Fruit fly (Drosophila melanogaster) whole organism, embryonic: ENCODE data around the gene CG6878.

Experiments
- Atf3 ChIP-seq: fragments of 200-800 bp; sonication (Bioruptor generic); optimal IDR thresholded peaks from 3 replicates; lab custom pipeline; 2016; ENCODE audit warnings: missing biosample characterization, missing genetic modification characterization
- Bgb ChIP-seq: fragments of 200-800 bp; sonication (Bioruptor generic); IDR thresholded peaks from 2 replicates; pipeline ENCODE4 v1.3.6; 2022; ENCODE audit warnings: missing biosample characterization, missing genetic modification characterization; ENCODE audit not compliant: partially characterized antibody
- BtbVII ChIP-seq: fragments of 200-800 bp; sonication (Bioruptor generic); optimal IDR thresholded peaks from 3 replicates; lab custom pipeline; 2017; ENCODE audit warnings: missing biosample characterization, mild to moderate bottlenecking, missing genetic modification characterization
- C15 ChIP-seq: fragments of 200-800 bp; sonication (Bioruptor generic); IDR thresholded peaks from 3 replicates; pipeline ENCODE4 v1.3.6; 2022; ENCODE audit warnings: missing biosample characterization, missing genetic modification characterization
- CG10147 ChIP-seq: fragments of 200-800 bp; sonication (Bioruptor generic); optimal IDR thresholded peaks from 2 replicates; lab custom pipeline; 2019; ENCODE audit warnings: missing biosample characterization, mild to moderate bottlenecking, missing genetic modification characterization, moderate library complexity
- CG12659 ChIP-seq: fragments of 200-800 bp; sonication (Bioruptor generic); optimal IDR thresholded peaks from 3 replicates; lab custom pipeline; 2017; ENCODE audit warnings: mild to moderate bottlenecking, missing biosample characterization, missing genetic modification reagents, missing genetic modification characterization
- CG15011 ChIP-seq: fragments of 200-800 bp; sonication (Bioruptor generic); optimal IDR thresholded peaks from 3 replicates; lab custom pipeline; 2018; ENCODE audit warnings: missing biosample characterization, mild to moderate bottlenecking, missing genetic modification characterization
- CG1529 ChIP-seq: fragments of 200-800 bp; sonication (Bioruptor generic); optimal IDR thresholded peaks from 3 replicates; lab custom pipeline; 2018; ENCODE audit warnings: missing biosample characterization, missing genetic modification characterization
- CG15601 ChIP-seq: fragments of 200-800 bp; sonication (Bioruptor generic); optimal IDR thresholded peaks from 3 replicates; lab custom pipeline; 2019; ENCODE audit warnings: missing biosample characterization, mild to moderate bottlenecking, missing genetic modification characterization, moderate library complexity
- CG17328 ChIP-seq: fragments of 200-800 bp; sonication (Bioruptor generic); IDR thresholded peaks from 2 replicates; pipeline ENCODE4 v1.3.6; 2022; ENCODE audit warnings: missing biosample characterization, missing genetic modification characterization
- CG17385 ChIP-seq: fragments of 200-800 bp; sonication (Bioruptor generic); optimal IDR thresholded peaks from 3 replicates; lab custom pipeline; 2018; ENCODE audit warnings: missing biosample characterization, mild to moderate bottlenecking, missing genetic modification characterization
- CG18599 ChIP-seq: fragments of 200-800 bp; sonication (Bioruptor generic); optimal IDR thresholded peaks from 3 replicates; lab custom pipeline; 2017; ENCODE audit warnings: missing biosample characterization, missing genetic modification characterization, mild to moderate bottlenecking, moderate library complexity, missing genetic modification reagents
- CG2116 ChIP-seq: fragments of 200-800 bp; sonication (Bioruptor generic); optimal IDR thresholded peaks from 3 replicates; lab custom pipeline; 2018; ENCODE audit warnings: missing biosample characterization, mild to moderate bottlenecking, missing genetic modification characterization
- CG2199 ChIP-seq: fragments of 200-800 bp; sonication (Bioruptor generic); IDR thresholded peaks from 3 replicates; pipeline ENCODE4 v1.3.6; 2022; ENCODE audit warnings: missing biosample characterization, missing genetic modification characterization
- CG2889 ChIP-seq: fragments of 200-800 bp; sonication (Bioruptor generic); IDR thresholded peaks from 3 replicates; pipeline ENCODE4 v1.3.6; 2022; ENCODE audit warnings: missing biosample characterization, missing genetic modification characterization
- CG30020 ChIP-seq: fragments of 200-800 bp; optimal IDR thresholded peaks from 2 replicates; lab custom pipeline; 2019; ENCODE audit warnings: missing biosample characterization, mild to moderate bottlenecking, missing genetic modification characterization, moderate library complexity
- CG31224 ChIP-seq: fragments of 200-800 bp; sonication (Bioruptor generic); IDR thresholded peaks from 2 replicates; pipeline ENCODE4 v1.3.6; 2022; ENCODE audit warnings: missing biosample characterization, missing genetic modification characterization
- CG32532 ChIP-seq: fragments of 200-800 bp; sonication (Bioruptor generic); IDR thresholded peaks from 2 replicates; pipeline ENCODE4 v1.3.6; 2022; ENCODE audit warnings: missing biosample characterization, missing genetic modification characterization
- CG4617 ChIP-seq: fragments of 200-800 bp; sonication (Bioruptor generic); optimal IDR thresholded peaks from 3 replicates; lab custom pipeline; 2016; ENCODE audit warnings: missing biosample characterization, missing genetic modification characterization, borderline replicate concordance
- CG5180 ChIP-seq: fragments of 200-800 bp; sonication (Bioruptor generic); optimal IDR thresholded peaks from 3 replicates; lab custom pipeline; 2017; ENCODE audit warnings: missing biosample characterization, missing genetic modification characterization, mild to moderate bottlenecking, moderate library complexity, missing genetic modification reagents
- CG8359 ChIP-seq: fragments of 200-800 bp; sonication (Bioruptor generic); optimal IDR thresholded peaks from 2 replicates; lab custom pipeline; 2017; ENCODE audit warnings: missing biosample characterization, mild to moderate bottlenecking, missing genetic modification characterization, borderline replicate concordance
- CG9437 ChIP-seq: fragments of 200-800 bp; sonication (Bioruptor generic); optimal IDR thresholded peaks from 2 replicates; lab custom pipeline; 2018; ENCODE audit warnings: missing biosample characterization, mild to moderate bottlenecking, missing genetic modification characterization
- D19B ChIP-seq: fragments of 200-800 bp; sonication (Bioruptor generic); optimal IDR thresholded peaks from 2 replicates; lab custom pipeline; 2017; ENCODE audit warnings: missing biosample characterization, mild to moderate bottlenecking, missing genetic modification characterization
- Dek ChIP-seq: fragments of 200-800 bp; sonication (Bioruptor generic); optimal IDR thresholded peaks from 3 replicates; lab custom pipeline; 2019; ENCODE audit warnings: missing biosample characterization, mild to moderate bottlenecking, missing genetic modification characterization, moderate library complexity
- Dref ChIP-seq: fragments of 200-800 bp; sonication (Bioruptor generic); IDR thresholded peaks from 2 replicates; pipeline ENCODE4 v1.3.6; 2022; ENCODE audit warnings: missing biosample characterization, missing genetic modification characterization
- Fer1 ChIP-seq: fragments of 200-800 bp; sonication (Bioruptor generic); optimal IDR thresholded peaks from 2 replicates; lab custom pipeline; 2017; ENCODE audit warnings: missing biosample characterization, mild to moderate bottlenecking, missing genetic modification characterization
- HmgZ ChIP-seq: fragments of 200-800 bp; sonication (Bioruptor generic); optimal IDR thresholded peaks from 2 replicates; lab custom pipeline; 2018; ENCODE audit warnings: missing biosample characterization, mild to moderate bottlenecking, missing genetic modification characterization
- NC2α ChIP-seq: fragments of 200-800 bp; sonication (Bioruptor generic); optimal IDR thresholded peaks from 2 replicates; lab custom pipeline; 2016; ENCODE audit warnings: missing biosample characterization, missing genetic modification characterization
- Oli ChIP-seq: fragments of 200-800 bp; sonication (Bioruptor generic); optimal IDR thresholded peaks from 2 replicates; lab custom pipeline; 2018; ENCODE audit warnings: missing biosample characterization, mild to moderate bottlenecking, missing genetic modification characterization, moderate library complexity
- PHDP ChIP-seq: fragments of 200-800 bp; sonication (Bioruptor generic); optimal IDR thresholded peaks from 3 replicates; lab custom pipeline; 2018; ENCODE audit warnings: missing biosample characterization, mild to moderate bottlenecking, missing genetic modification characterization, moderate library complexity
- Trl ChIP-seq, 3 experiments: fragments of >200 bp in 2 of 3; fragments of 200-800 bp in 1 of 3; sonication (Bioruptor generic) in 1 of 3; optimal IDR thresholded peaks; 2 replicates in 1 of 3; 3 replicates in 2 of 3; lab custom pipeline; 2016 to 2017; ENCODE audit warnings: missing biosample characterization in 1 of 3, missing genetic modification characterization in 1 of 3
- YL-1 ChIP-seq: fragments of 200-800 bp; sonication (Bioruptor generic); optimal IDR thresholded peaks from 3 replicates; lab custom pipeline; 2017; ENCODE audit warnings: missing biosample characterization, mild to moderate bottlenecking, missing genetic modification characterization
- ash1 ChIP-seq: fragments of 200-800 bp; sonication (Bioruptor generic); optimal IDR thresholded peaks from 2 replicates; lab custom pipeline; 2018; ENCODE audit warnings: missing biosample characterization, mild to moderate bottlenecking, missing genetic modification characterization
- eve ChIP-seq, 2 experiments: fragments of >200 bp; optimal IDR thresholded peaks; 2 replicates each; lab custom pipeline; 2017; ENCODE audit warnings: missing biosample characterization in 2 of 2, missing genetic modification characterization in 2 of 2
- gcm ChIP-seq: fragments of 200-800 bp; sonication (Bioruptor generic); optimal IDR thresholded peaks from 2 replicates; lab custom pipeline; 2019; ENCODE audit warnings: missing biosample characterization, mild to moderate bottlenecking, missing genetic modification characterization, moderate library complexity
- gro ChIP-seq: fragments of 200-800 bp; sonication (Bioruptor generic); optimal IDR thresholded peaks from 2 replicates; lab custom pipeline; 2016; ENCODE audit warnings: missing biosample characterization, missing genetic modification characterization
- ind ChIP-seq: fragments of 200-800 bp; sonication (Bioruptor generic); optimal IDR thresholded peaks from 3 replicates; lab custom pipeline; 2016; ENCODE audit warnings: missing biosample characterization, missing genetic modification characterization
- jing ChIP-seq: fragments of 200-800 bp; sonication (Bioruptor generic); optimal IDR thresholded peaks from 2 replicates; lab custom pipeline; 2018; ENCODE audit warnings: missing biosample characterization, mild to moderate bottlenecking, missing genetic modification characterization
- klu ChIP-seq: fragments of 200-800 bp; sonication (Bioruptor generic); IDR thresholded peaks from 2 replicates; pipeline ENCODE4 v1.3.6; 2022; ENCODE audit warnings: missing biosample characterization, missing genetic modification characterization
- lbe ChIP-seq: fragments of 200-800 bp; sonication (Bioruptor generic); optimal IDR thresholded peaks from 2 replicates; lab custom pipeline; 2016; ENCODE audit warnings: missing biosample characterization, mild to moderate bottlenecking, missing genetic modification characterization
- nerfin-1 ChIP-seq: fragments of 200-800 bp; sonication (Bioruptor generic); optimal IDR thresholded peaks from 3 replicates; lab custom pipeline; 2019; ENCODE audit warnings: missing biosample characterization, mild to moderate bottlenecking, missing genetic modification characterization, moderate library complexity
- nerfin-2 ChIP-seq: fragments of 200-800 bp; sonication (Bioruptor generic); IDR thresholded peaks from 2 replicates; pipeline ENCODE4 v1.3.6; 2022; ENCODE audit warnings: missing biosample characterization, missing genetic modification characterization; ENCODE audit not compliant: partially characterized antibody
- prd ChIP-seq, 3 experiments: fragments of >200 bp in 2 of 3; fragments of 200-800 bp in 1 of 3; sonication (Bioruptor generic) in 1 of 3; optimal IDR thresholded peaks in 2 of 3; IDR thresholded peaks in 1 of 3; 2 replicates in 2 of 3; 3 replicates in 1 of 3; pipeline versions ENCODE4 v1.3.6 to Lab custom; 2017 to 2022; ENCODE audit warnings: missing biosample characterization in 1 of 3, missing genetic modification characterization in 1 of 3
- pzg ChIP-seq: fragments of 200-800 bp; sonication (Bioruptor generic); optimal IDR thresholded peaks from 3 replicates; lab custom pipeline; 2018; ENCODE audit warnings: missing biosample characterization, mild to moderate bottlenecking, missing genetic modification characterization, moderate library complexity
- rib ChIP-seq: fragments of 200-800 bp; sonication (Bioruptor generic); IDR thresholded peaks from 2 replicates; pipeline ENCODE4 v1.3.6; 2022; ENCODE audit warnings: missing biosample characterization, missing genetic modification characterization
- salm ChIP-seq: fragments of 200-800 bp; sonication (Bioruptor generic); optimal IDR thresholded peaks from 2 replicates; lab custom pipeline; 2018; ENCODE audit warnings: missing biosample characterization, mild to moderate bottlenecking, missing genetic modification characterization
- sens-2 ChIP-seq: fragments of 200-800 bp; sonication (Bioruptor generic); IDR thresholded peaks from 2 replicates; pipeline ENCODE4 v1.3.6; 2022; ENCODE audit warnings: missing biosample characterization, missing genetic modification characterization
- sisA ChIP-seq: fragments of 200-800 bp; sonication (Bioruptor generic); IDR thresholded peaks from 2 replicates; pipeline ENCODE4 v1.3.6; 2022; ENCODE audit warnings: missing biosample characterization, missing genetic modification characterization
- sna ChIP-seq: fragments of 200-800 bp; sonication (Bioruptor generic); IDR thresholded peaks from 2 replicates; pipeline ENCODE4 v1.3.6; 2022; ENCODE audit warnings: missing biosample characterization, missing genetic modification characterization; ENCODE audit not compliant: partially characterized antibody
- zf30C ChIP-seq: fragments of 200-800 bp; sonication (Bioruptor generic); optimal IDR thresholded peaks from 3 replicates; lab custom pipeline; 2018; ENCODE audit warnings: missing biosample characterization, mild to moderate bottlenecking, missing genetic modification characterization

Gene CG6878

DNA sequence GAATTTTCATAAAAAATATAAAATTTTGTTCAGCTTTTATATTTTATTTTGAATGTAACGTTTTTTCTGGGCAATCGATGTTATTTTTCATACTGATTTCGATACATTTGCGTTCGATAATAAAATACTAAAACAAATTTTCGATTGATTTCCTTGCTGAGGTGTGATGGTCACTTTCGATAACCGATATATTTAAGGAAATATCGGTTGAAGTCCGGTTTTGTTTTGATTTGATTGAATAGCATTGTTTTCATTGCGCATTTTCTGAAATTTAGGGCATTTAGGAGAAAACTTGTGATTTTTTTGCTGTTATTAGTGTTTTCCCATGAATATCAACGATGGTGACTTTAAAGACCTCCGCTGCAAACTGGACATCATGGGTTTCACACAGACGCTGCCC, 45.1 kb upstream of the CG6878 start, which contains the start of gene Cep135 (continued):
- peak; percentile 28 for TF ChIP-seq CG12659 (GFP tag; lab: Kevin White, UChicago)
- peak; percentile 36 for TF ChIP-seq CG4617 (GFP tag; lab: Kevin White, UChicago)
- no peak for TF ChIP-seq CG17385 (GFP tag; lab: Kevin White, UChicago)
- TF ChIP-seq CG2116 (GFP tag; lab: Kevin White, UChicago): peak; percentile 84
- no peak for TF ChIP-seq eve (GFP tag; optimal IDR thresholded peaks at IDR 0.05; lab: Kevin White, UChicago)
- no peak for TF ChIP-seq salm (tag; lab: Kevin White, UChicago)
- no peak for TF ChIP-seq D19B (GFP tag; lab: Kevin White, UChicago)
- TF ChIP-seq ind (GFP tag; lab: Kevin White, UChicago): no peak
- TF ChIP-seq CG15601 (tag; lab: Kevin White, UChicago): peak; percentile 100
- no peak for TF ChIP-seq CG32532
- no peak for TF ChIP-seq Trl (optimal IDR thresholded peaks at IDR 0.05; lab: Kevin White, UChicago)
- no peak for TF ChIP-seq Trl (GFP tag; optimal IDR thresholded peaks at IDR 0.05; lab: Kevin White, UChicago)
- TF ChIP-seq sisA (GFP tag; lab: Robert Waterston, UW): no peak
- TF ChIP-seq Dref (GFP tag; lab: Robert Waterston, UW): peak; percentile 90
- TF ChIP-seq klu (GFP tag; lab: Robert Waterston, UW): no peak
- no peak for TF ChIP-seq HmgZ (tag; lab: Kevin White, UChicago)
- no peak for TF ChIP-seq Oli (tag; lab: Kevin White, UChicago)
- no peak for TF ChIP-seq nerfin-1 (tag; lab: Kevin White, UChicago)
- no peak for TF ChIP-seq zf30C (GFP tag; lab: Kevin White, UChicago)
- no peak for TF ChIP-seq Dek (tag; lab: Kevin White, UChicago)
- TF ChIP-seq gro (GFP tag; lab: Kevin White, UChicago): no peak
- TF ChIP-seq ash1 (GFP tag; lab: Kevin White, UChicago): no peak
- TF ChIP-seq jing: no peak
- TF ChIP-seq prd (optimal IDR thresholded peaks at IDR 0.05; lab: Kevin White, UChicago): no peak
- no peak for TF ChIP-seq prd (GFP tag; IDR thresholded peaks at IDR 0.05; lab: Robert Waterston, UW)
- no peak for TF ChIP-seq CG10147 (GFP tag; lab: Kevin White, UChicago)
- no peak for TF ChIP-seq PHDP (tag; lab: Kevin White, UChicago)
- TF ChIP-seq CG15011 (GFP tag; lab: Kevin White, UChicago): no peak
- TF ChIP-seq BtbVII (GFP tag; lab: Kevin White, UChicago): no peak
- peak; percentile 92 for TF ChIP-seq nerfin-2 (GFP tag; lab: Robert Waterston, UW)
- TF ChIP-seq CG9437: no peak
- TF ChIP-seq lbe (GFP tag; lab: Kevin White, UChicago): no peak
- TF ChIP-seq pzg: peak; percentile 71
- TF ChIP-seq C15: no peak
- TF ChIP-seq sens-2 (GFP tag; lab: Robert Waterston, UW): no peak
- TF ChIP-seq YL-1 (GFP tag; lab: Kevin White, UChicago): peak; percentile 20
- TF ChIP-seq CG31224 (GFP tag; lab: Robert Waterston, UW): no peak
- TF ChIP-seq CG5180 (GFP tag; lab: Kevin White, UChicago): no peak
- no peak for TF ChIP-seq CG18599 (GFP tag; lab: Kevin White, UChicago)

DNA sequence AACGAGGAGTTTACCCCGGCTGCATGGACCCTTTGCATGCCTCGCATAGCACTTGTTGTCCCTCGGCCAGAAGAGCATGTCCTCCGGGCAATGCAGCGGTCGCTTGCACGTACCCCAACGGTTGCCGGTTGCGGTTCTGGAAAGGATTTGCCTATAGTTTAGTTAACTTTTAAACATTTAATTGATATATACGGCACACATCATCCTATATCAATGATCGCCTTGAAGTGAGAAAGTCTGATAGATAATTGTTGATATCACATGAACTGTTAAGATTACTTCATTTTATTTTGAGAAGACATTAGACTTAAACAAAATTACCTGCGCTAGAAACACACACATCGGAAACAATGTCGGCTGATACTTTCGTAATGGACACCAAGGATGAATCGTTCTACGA, 40.3 kb upstream of the CG6878 start, which contains the start of gene CG32847:
Gene CG32847 (plus strand): TSS at position 301 of the 400 bp plus-strand sequence.
- TF ChIP-seq sna (GFP tag; lab: Robert Waterston, UW) (no peak), CG8359 (GFP tag; lab: Kevin White, UChicago) (no peak), CG17328 (no peak), CG2199 (no peak), gcm (GFP tag; lab: Kevin White, UChicago) (no peak), Bgb (GFP tag; lab: Robert Waterston, UW) (no peak), Atf3 (GFP tag; lab: Kevin White, UChicago) (no peak), rib (GFP tag; lab: Robert Waterston, UW) (no peak), NC2α (no peak), CG2889 (GFP tag; lab: Robert Waterston, UW) (no peak), Fer1 (no peak), CG1529 (no peak), CG30020 (tag; lab: Kevin White, UChicago) (no peak), CG9437 (no peak)
- TF ChIP-seq, all 482 proteins: peak for 0
